Comparison of ENCODE assay signal across 3 fruit fly cellular contexts in the genomic region with DNA sequence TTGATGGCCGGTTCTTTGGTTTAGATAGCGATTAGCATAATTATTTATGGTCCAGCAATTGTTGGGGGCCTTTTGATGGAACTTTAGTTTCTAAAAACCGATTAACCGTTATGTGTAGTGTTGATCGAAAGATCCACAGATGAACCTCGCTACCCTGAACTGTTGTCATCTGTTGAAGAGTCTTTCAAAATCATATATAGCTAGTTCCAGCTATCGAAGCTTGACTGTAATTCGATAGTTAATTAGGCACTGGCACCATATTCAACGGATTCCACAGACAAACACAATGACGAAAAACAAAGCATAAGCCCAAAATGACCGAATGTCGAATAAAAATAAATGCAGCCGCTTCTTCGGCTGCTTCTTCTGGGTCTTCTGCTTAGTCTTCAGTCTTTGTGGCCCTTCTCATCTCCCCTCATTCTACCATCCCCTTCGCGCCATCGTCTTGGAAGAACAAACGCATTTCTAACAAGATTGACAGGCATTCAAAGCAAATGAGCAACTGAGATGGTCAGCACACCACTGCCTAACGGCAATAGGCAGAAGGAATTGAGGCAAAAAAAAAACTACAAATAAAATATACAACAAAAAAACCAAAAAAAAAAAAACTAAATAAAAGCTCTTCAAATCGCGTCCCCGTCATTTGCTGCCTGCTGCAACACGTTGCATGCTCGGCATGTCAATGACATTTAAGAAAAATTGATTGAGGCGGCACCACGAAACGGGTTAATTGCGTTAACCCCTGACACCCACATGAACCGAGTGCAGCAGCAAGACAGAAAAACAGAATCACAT.
TF ChIP-seq lines count a peak whose summit lies in the region.

No protein-coding gene starts in this region.

- no peak for TF ChIP-seq CTCF in whole organism, embryonic (GFP tag; optimal IDR thresholded peaks at IDR 0.05; lab: Kevin White, UChicago)

TF ChIP-seq in whole organism, embryonic, 481 proteins besides CTCF, POLR2A, EP300 and RAD21:
- TF ChIP-seq Drgx (GFP tag; IDR thresholded peaks at IDR 0.05; lab: Robert Waterston, UW): peak; percentile 59
- 0 out of 2 replicates have a peak, but pooled peaks have one; percentile 43 for TF ChIP-seq crol (GFP tag; IDR thresholded peaks at IDR 0.05; lab: Robert Waterston, UW)
- TF ChIP-seq grau (tag; optimal IDR thresholded peaks at IDR 0.05; lab: Kevin White, UChicago): peak; percentile 79
- TF ChIP-seq gem (tag; optimal IDR thresholded peaks at IDR 0.05; lab: Kevin White, UChicago): peak; percentile 18
- peak; percentile 7 for TF ChIP-seq kni (GFP tag; optimal IDR thresholded peaks at IDR 0.05; lab: Kevin White, UChicago)
- TF ChIP-seq abd-A (tag; optimal IDR thresholded peaks at IDR 0.05; lab: Kevin White, UChicago): peak; percentile 15
- TF ChIP-seq row (GFP tag; IDR thresholded peaks at IDR 0.05; lab: Robert Waterston, UW): 0 out of 3 replicates have a peak, but pooled peaks have one; percentile 13
- TF ChIP-seq sd (tag; optimal IDR thresholded peaks at IDR 0.05; lab: Kevin White, UChicago): peak; percentile 20
- no peak for TF ChIP-seq repo (GFP tag; optimal IDR thresholded peaks at IDR 0.05; lab: Kevin White, UChicago)
- peak; percentile 28 for TF ChIP-seq pros (GFP tag; optimal IDR thresholded peaks at IDR 0.05; lab: Kevin White, UChicago)
- no peak for TF ChIP-seq CG5245 (GFP tag; optimal IDR thresholded peaks at IDR 0.05; lab: Kevin White, UChicago)
- TF ChIP-seq sqz (GFP tag; optimal IDR thresholded peaks at IDR 0.05; lab: Kevin White, UChicago): peak; percentile 43
- no peak for TF ChIP-seq TFAM (GFP tag; optimal IDR thresholded peaks at IDR 0.05; lab: Kevin White, UChicago)
- TF ChIP-seq CG11456 (GFP tag; IDR thresholded peaks at IDR 0.05; lab: Robert Waterston, UW): 0 out of 3 replicates have a peak, but pooled peaks have one; percentile 33
- TF ChIP-seq Med (GFP tag; lab: Kevin White, UChicago): peak; percentile 53
- TF ChIP-seq E2f1 (GFP tag; IDR thresholded peaks at IDR 0.05; lab: Robert Waterston, UW): no peak
- TF ChIP-seq bigmax (GFP tag; optimal IDR thresholded peaks at IDR 0.05; lab: Kevin White, UChicago): no peak
- TF ChIP-seq CG18011 (GFP tag; optimal IDR thresholded peaks at IDR 0.05; lab: Kevin White, UChicago): peak; percentile 89
- TF ChIP-seq Dll (GFP tag; IDR thresholded peaks at IDR 0.05; lab: Robert Waterston, UW; ENCODE audit: partially characterized antibody): no peak
- TF ChIP-seq sens (GFP tag; lab: Kevin White, UChicago): peak; percentile 69
- peak in 1 of 2 experiments; percentile 11 for TF ChIP-seq Pdp1 (GFP tag; optimal IDR thresholded peaks at IDR 0.05; lab: Kevin White, UChicago)

TF ChIP-seq in whole organism, prepupa, 60 proteins besides CTCF, POLR2A, EP300 and RAD21:
- TF ChIP-seq eg (GFP tag; IDR thresholded peaks at IDR 0.05; lab: Robert Waterston, UW) (peak; percentile 75), CG8632 (GFP tag; optimal IDR thresholded peaks at IDR 0.05; lab: Kevin White, UChicago) (no peak), CG15336 (GFP tag; IDR thresholded peaks at IDR 0.05; lab: Robert Waterston, UW) (peak; percentile 41), CG6163 (GFP tag; IDR thresholded peaks at IDR 0.05; lab: Robert Waterston, UW) (0 out of 3 replicates have a peak, but pooled peaks have one; percentile 27), CG8119 (GFP tag; IDR thresholded peaks at IDR 0.05; lab: Robert Waterston, UW) (peak; percentile 26; the same call in 1 of the 3 replicates)

TF ChIP-seq in whole organism, pupa, 21 proteins besides CTCF, POLR2A, EP300 and RAD21:
- TF ChIP-seq CG15710 (tag; optimal IDR thresholded peaks at IDR 0.05; lab: Kevin White, UChicago) (no peak), fd96Ca (GFP tag; IDR thresholded peaks at IDR 0.05; lab: Robert Waterston, UW) (peak; percentile 36; the same call in 1 of the 3 replicates), CG32121 (GFP tag; IDR thresholded peaks at IDR 0.05; lab: Robert Waterston, UW) (peak; percentile 84), CG8301 (tag; optimal IDR thresholded peaks at IDR 0.05; lab: Kevin White, UChicago) (no peak), Ets98B (GFP tag; IDR thresholded peaks at IDR 0.05; lab: Robert Waterston, UW) (peak; percentile 57; the same call in 1 of the 2 replicates), CG4496 (GFP tag; IDR thresholded peaks at IDR 0.05; lab: Robert Waterston, UW) (peak; percentile 62)
